Worm (Caenorhabditis elegans): ENCODE measurements around the gene glb-1.

The glb-1 gene

ce11 chrIII:8955536-8955935 is 32.4 kb upstream of the glb-1 start:
- TF ChIP-seq ZK337.2 (GFP tag; IDR thresholded peaks at IDR 0.05), result no peak
- TF ChIP-seq aly-2 (tag; optimal IDR thresholded peaks at IDR 0.05), result no peak
- TF ChIP-seq nhr-237 (tag; optimal IDR thresholded peaks at IDR 0.05), result no peak
- no peak for TF ChIP-seq dmd-9 (GFP tag; IDR thresholded peaks at IDR 0.05)
- peak; percentile 94 for TF ChIP-seq aha-1 (tag)
- no peak for TF ChIP-seq zag-1 (tag; optimal IDR thresholded peaks at IDR 0.05)

- TF ChIP-seq fkh-10 (GFP tag; optimal IDR thresholded peaks at IDR 0.05), result peak; percentile 46
- no peak for TF ChIP-seq duxl-1 (tag; optimal IDR thresholded peaks at IDR 0.05; ENCODE audit: poor library complexity)
Observed at ce11 chrIII:8949147-8949546, 26.1 kb upstream of the glb-1 start.

ce11 chrIII:8946285-8946684 is 23.2 kb upstream of the glb-1 start:
- TF ChIP-seq fkh-10 (GFP tag; optimal IDR thresholded peaks at IDR 0.05), result peak; percentile 52
- no peak for TF ChIP-seq skn-1 (tag; optimal IDR thresholded peaks at IDR 0.05)
- no peak for TF ChIP-seq jun-1 (tag; optimal IDR thresholded peaks at IDR 0.05)
- no peak for TF ChIP-seq mdl-1 (tag; optimal IDR thresholded peaks at IDR 0.05)
- TF ChIP-seq daf-8 (GFP tag; IDR thresholded peaks at IDR 0.05), result no peak

- TF ChIP-seq Y75B8A.6 (GFP tag; IDR thresholded peaks at IDR 0.05), result no peak
Observed at ce11 chrIII:8944357-8944756, 21.3 kb upstream of the glb-1 start, which contains the start of gene dhrr-1. dhrr-1 (plus strand) TSS chrIII:8944657.

- TF ChIP-seq Y5F2A.4 (GFP tag; optimal IDR thresholded peaks at IDR 0.05) (peak; percentile 77), ceh-82 (tag; optimal IDR thresholded peaks at IDR 0.05) (no peak), madf-5 (GFP tag; IDR thresholded peaks at IDR 0.05) (peak; percentile 63 to 75; a peak in 2 of 4 replicates), T26A8.4 (GFP tag; IDR thresholded peaks at IDR 0.05) (no peak), lim-7 (GFP tag; IDR thresholded peaks at IDR 0.05) (peak; percentile 94), nhr-77 (tag; optimal IDR thresholded peaks at IDR 0.05) (peak; percentile 58), Y48G9A.11 (GFP tag; IDR thresholded peaks at IDR 0.05) (peak; percentile 53; the same call in 1 of the 2 replicates), duxl-1 (tag; optimal IDR thresholded peaks at IDR 0.05; ENCODE audit: poor library complexity) (peak; percentile 72), cey-2 (tag; optimal IDR thresholded peaks at IDR 0.05; ENCODE audit: borderline replicate concordance, insufficient read depth) (no peak), Y105C5A.15 (GFP tag; IDR thresholded peaks at IDR 0.05) (peak; percentile 21; the same call in 1 of the 2 replicates), T20F7.1 (GFP tag; optimal IDR thresholded peaks at IDR 0.05) (peak; percentile 77), nhr-41 (GFP tag; IDR thresholded peaks at IDR 0.05) (peak; percentile 91), saeg-2 (GFP tag; IDR thresholded peaks at IDR 0.05) (no peak), D1046.2 (GFP tag; IDR thresholded peaks at IDR 0.05) (peak; percentile 63; the same call in 1 of the 2 replicates), unc-39 (tag; optimal IDR thresholded peaks at IDR 0.05) (no peak), daf-12 (tag; optimal IDR thresholded peaks at IDR 0.05) (no peak), set-16 (GFP tag; IDR thresholded peaks at IDR 0.05) (no peak), ceh-28 (tag; optimal IDR thresholded peaks at IDR 0.05) (no peak), lin-29 (GFP tag; IDR thresholded peaks at IDR 0.05) (0 out of 2 replicates have a peak, but pooled peaks have one; percentile 55), aha-1 (tag) (peak; percentile 88), lir-3 (tag; optimal IDR thresholded peaks at IDR 0.05) (peak; percentile 61), gei-8 (GFP tag; optimal IDR thresholded peaks at IDR 0.05) (peak; percentile 62), daf-16 (GFP tag; optimal IDR thresholded peaks at IDR 0.05) (peak; percentile 78 to 89), daf-16 (tag; optimal IDR thresholded peaks at IDR 0.05) (no peak), php-3 (GFP tag; IDR thresholded peaks at IDR 0.05) (no peak; the same call in 1 of the 2 replicates), sdz-12 (GFP tag; optimal IDR thresholded peaks at IDR 0.05) (peak; percentile 44), ceh-32 (tag; optimal IDR thresholded peaks at IDR 0.05; ENCODE audit: poor library complexity) (peak; percentile 5), ceh-44 (GFP tag; IDR thresholded peaks at IDR 0.05) (peak; percentile 74; the same call in 1 of the 2 replicates), arid-1 (GFP tag; conservative IDR thresholded peaks at IDR 0.05) (peak; percentile 87), spr-1 (tag; optimal IDR thresholded peaks at IDR 0.05) (peak; percentile 73), lin-39 (tag; optimal IDR thresholded peaks at IDR 0.05) (no peak), mxl-2 (GFP tag; conservative IDR thresholded peaks at IDR 0.05) (0 out of 2 replicates have a peak, but pooled peaks have one; percentile 57), nhr-237 (tag; optimal IDR thresholded peaks at IDR 0.05) (no peak), tag-97 (GFP tag; IDR thresholded peaks at IDR 0.05) (no peak), mdl-1 (tag; optimal IDR thresholded peaks at IDR 0.05) (peak in 1 of 2 experiments; percentile 70)
Observed at ce11 chrIII:8937571-8937970, 14.5 kb upstream of the glb-1 start.
